Fruit fly (Drosophila melanogaster): ENCODE results near the gene Atg16.

dm6 chr3R:29876733-29877193 lies 41.9 kb upstream of the Atg16 start, which contains the start of gene CG31038:
- TF ChIP-seq CG32121 (GFP tag; IDR thresholded peaks at IDR 0.05) = peak; percentile 68; the same call in 1 of the 2 replicates
- no peak for TF ChIP-seq rn (GFP tag; IDR thresholded peaks at IDR 0.05)
- TF ChIP-seq Ets98B (GFP tag; IDR thresholded peaks at IDR 0.05) = peak; percentile 85; the same call in 1 of the 2 replicates
- TF ChIP-seq CG8301 (tag; optimal IDR thresholded peaks at IDR 0.05) = peak; percentile 55
- TF ChIP-seq CG4496 (GFP tag; IDR thresholded peaks at IDR 0.05) = peak; percentile 77
- peak; percentile 71 for TF ChIP-seq CG12605 (GFP tag; IDR thresholded peaks at IDR 0.05)

Data from whole organism, pupa.